Fruit fly (Drosophila melanogaster) whole organism, prepupa: ENCODE measurements around the gene cana.

Source experiments
- Blimp-1 ChIP-seq: fragments of 200-800 bp; sonication (Bioruptor generic); optimal IDR thresholded peaks from 3 replicates; lab custom pipeline; 2017; ENCODE audit warnings: missing biosample characterization, missing genetic modification characterization, mild to moderate bottlenecking, moderate library complexity, missing genetic modification reagents
- CG11762 ChIP-seq: fragments of 200-800 bp; sonication (Bioruptor generic); optimal IDR thresholded peaks from 3 replicates; lab custom pipeline; 2016; ENCODE audit warnings: missing biosample characterization, missing genetic modification characterization; ENCODE audit not compliant: insufficient read depth
- CG15336 ChIP-seq: fragments of 200-800 bp; sonication (Bioruptor generic); IDR thresholded peaks from 2 replicates; pipeline ENCODE4 v1.3.6; 2022; ENCODE audit warnings: missing biosample characterization, missing genetic modification characterization
- CG1621 ChIP-seq: fragments of 200-800 bp; sonication (Bioruptor generic); optimal IDR thresholded peaks from 3 replicates; lab custom pipeline; 2018; ENCODE audit warnings: missing biosample characterization, mild to moderate bottlenecking, missing genetic modification characterization
- CG16779 ChIP-seq: fragments of 200-800 bp; sonication (Bioruptor generic); optimal IDR thresholded peaks from 3 replicates; lab custom pipeline; 2017; ENCODE audit warnings: missing biosample characterization, mild to moderate bottlenecking, missing genetic modification characterization
- CG31627 ChIP-seq: fragments of 200-800 bp; sonication (Bioruptor generic); optimal IDR thresholded peaks from 3 replicates; lab custom pipeline; 2016; ENCODE audit warnings: missing biosample characterization, missing genetic modification characterization
- CG34406 ChIP-seq: fragments of 200-800 bp; sonication (Bioruptor generic); optimal IDR thresholded peaks from 3 replicates; lab custom pipeline; 2016; ENCODE audit warnings: missing biosample characterization, missing genetic modification characterization
- CG3919 ChIP-seq: fragments of 200-800 bp; sonication (Bioruptor generic); optimal IDR thresholded peaks from 3 replicates; lab custom pipeline; 2016; ENCODE audit warnings: missing biosample characterization, missing genetic modification characterization
- CG6163 ChIP-seq: fragments of 200-800 bp; sonication (Bioruptor generic); IDR thresholded peaks from 3 replicates; pipeline ENCODE4 v1.3.6; 2022; ENCODE audit warnings: missing biosample characterization, missing genetic modification characterization
- CG6276 ChIP-seq: fragments of 200-800 bp; sonication (Bioruptor generic); optimal IDR thresholded peaks from 2 replicates; lab custom pipeline; 2017; ENCODE audit warnings: missing biosample characterization, mild to moderate bottlenecking, missing genetic modification characterization
- CG6808 ChIP-seq: fragments of 200-800 bp; sonication (Bioruptor generic); optimal IDR thresholded peaks from 3 replicates; lab custom pipeline; 2017; ENCODE audit warnings: missing biosample characterization, missing genetic modification characterization, mild to moderate bottlenecking, moderate library complexity, missing genetic modification reagents
- CG6854 ChIP-seq: fragments of 200-800 bp; sonication (Bioruptor generic); optimal IDR thresholded peaks from 2 replicates; lab custom pipeline; 2017; ENCODE audit warnings: missing biosample characterization, mild to moderate bottlenecking, missing genetic modification characterization
- CG7368 ChIP-seq: fragments of 200-800 bp; sonication (Bioruptor generic); optimal IDR thresholded peaks from 3 replicates; lab custom pipeline; 2016; ENCODE audit warnings: missing biosample characterization, missing genetic modification characterization
- CG8119 ChIP-seq: fragments of 200-800 bp; sonication (Bioruptor generic); IDR thresholded peaks from 3 replicates; pipeline ENCODE4 v1.3.6; 2022; ENCODE audit warnings: missing biosample characterization, missing genetic modification characterization
- CG8319 ChIP-seq: fragments of 200-800 bp; sonication (Bioruptor generic); optimal IDR thresholded peaks from 3 replicates; lab custom pipeline; 2016; ENCODE audit warnings: missing biosample characterization, missing genetic modification characterization
- CG8632 ChIP-seq: fragments of 200-800 bp; sonication (Bioruptor generic); optimal IDR thresholded peaks from 3 replicates; lab custom pipeline; 2016; ENCODE audit warnings: missing biosample characterization, missing genetic modification characterization
- CG9139 ChIP-seq: fragments of 200-800 bp; sonication (Bioruptor generic); optimal IDR thresholded peaks from 3 replicates; lab custom pipeline; 2017; ENCODE audit warnings: missing biosample characterization, mild to moderate bottlenecking, missing genetic modification characterization
- Eip78C ChIP-seq: fragments of 200-800 bp; sonication (Bioruptor generic); peaks from one replicate; lab custom pipeline; 2016; ENCODE audit warnings: missing biosample characterization, missing genetic modification characterization
- Gug ChIP-seq: fragments of 200-800 bp; sonication (Bioruptor generic); IDR thresholded peaks from 2 replicates; pipeline ENCODE4 v1.3.6; 2022; ENCODE audit warnings: missing biosample characterization, missing genetic modification characterization
- Hr38 ChIP-seq: sonication (Bioruptor generic); optimal IDR thresholded peaks from 2 replicates; lab custom pipeline; 2016; ENCODE audit warnings: missing biosample characterization, missing genetic modification characterization
- Hr39 ChIP-seq: fragments of 200-800 bp; sonication (Bioruptor generic); optimal IDR thresholded peaks from 2 replicates; lab custom pipeline; 2016; ENCODE audit warnings: missing biosample characterization, missing genetic modification characterization
- Hr4 ChIP-seq: fragments of 200-800 bp; sonication (Bioruptor generic); optimal IDR thresholded peaks from 3 replicates; lab custom pipeline; 2016; ENCODE audit warnings: missing biosample characterization, missing genetic modification characterization
- Met ChIP-seq: fragments of 200-800 bp; sonication (Bioruptor generic); optimal IDR thresholded peaks from 3 replicates; lab custom pipeline; 2016; ENCODE audit warnings: missing biosample characterization, missing genetic modification characterization
- OdsH ChIP-seq: fragments of 200-800 bp; sonication (Bioruptor generic); optimal IDR thresholded peaks from 3 replicates; lab custom pipeline; 2016; ENCODE audit warnings: missing biosample characterization, missing genetic modification characterization
- Smox ChIP-seq: fragments of 200-800 bp; sonication (Bioruptor generic); optimal IDR thresholded peaks from 3 replicates; lab custom pipeline; 2016; ENCODE audit warnings: missing biosample characterization, missing genetic modification characterization
- Sox102F ChIP-seq: fragments of 200-800 bp; sonication (Bioruptor generic); optimal IDR thresholded peaks from 2 replicates; lab custom pipeline; 2016; ENCODE audit warnings: missing biosample characterization, mild to moderate bottlenecking, missing genetic modification characterization
- Sox15 ChIP-seq: fragments of 200-800 bp; sonication (Bioruptor generic); optimal IDR thresholded peaks from 3 replicates; lab custom pipeline; 2016; ENCODE audit warnings: missing biosample characterization, missing genetic modification characterization
- achi ChIP-seq: fragments of 200-800 bp; sonication (Bioruptor generic); optimal IDR thresholded peaks from 3 replicates; lab custom pipeline; 2016; ENCODE audit warnings: missing biosample characterization, missing genetic modification characterization
- acj6 ChIP-seq: fragments of 200-800 bp; sonication (Bioruptor generic); optimal IDR thresholded peaks from 3 replicates; lab custom pipeline; 2016; ENCODE audit warnings: missing biosample characterization, missing genetic modification characterization
- eg ChIP-seq: fragments of 200-800 bp; sonication (Bioruptor generic); IDR thresholded peaks from 3 replicates; pipeline ENCODE4 v1.3.6; 2022; ENCODE audit warnings: missing biosample characterization, missing genetic modification characterization
- esn ChIP-seq: fragments of 200-800 bp; sonication (Bioruptor generic); optimal IDR thresholded peaks from 2 replicates; lab custom pipeline; 2016; ENCODE audit warnings: missing biosample characterization, mild to moderate bottlenecking, missing genetic modification characterization, moderate library complexity
- fd59A ChIP-seq: fragments of 200-800 bp; sonication (Bioruptor generic); optimal IDR thresholded peaks from 2 replicates; lab custom pipeline; 2017; ENCODE audit warnings: missing biosample characterization, mild to moderate bottlenecking, missing genetic modification characterization, missing genetic modification reagents
- fd85E ChIP-seq: fragments of 200-800 bp; sonication (Bioruptor generic); optimal IDR thresholded peaks from 3 replicates; lab custom pipeline; 2016; ENCODE audit warnings: missing biosample characterization, missing genetic modification characterization
- fkh ChIP-seq: fragments of 200-800 bp; sonication (Bioruptor generic); optimal IDR thresholded peaks from 3 replicates; lab custom pipeline; 2017; ENCODE audit warnings: missing biosample characterization, mild to moderate bottlenecking, missing genetic modification characterization, moderate library complexity
- lz ChIP-seq: fragments of 200-800 bp; sonication (Bioruptor generic); optimal IDR thresholded peaks from 3 replicates; lab custom pipeline; 2016; ENCODE audit warnings: missing biosample characterization, missing genetic modification characterization
- net ChIP-seq: fragments of 200-800 bp; sonication (Bioruptor generic); optimal IDR thresholded peaks from 3 replicates; lab custom pipeline; 2016; ENCODE audit warnings: missing biosample characterization, missing genetic modification characterization

The cana gene

dm6 chr2L:11226035-11226434 is 43.5 kb upstream of the cana start:
- TF ChIP-seq acj6 (GFP tag; lab: Kevin White, UChicago) = no peak
- TF ChIP-seq CG11762 = no peak
- no peak for TF ChIP-seq lz
- TF ChIP-seq, all 60 proteins: peak for 0

DNA sequence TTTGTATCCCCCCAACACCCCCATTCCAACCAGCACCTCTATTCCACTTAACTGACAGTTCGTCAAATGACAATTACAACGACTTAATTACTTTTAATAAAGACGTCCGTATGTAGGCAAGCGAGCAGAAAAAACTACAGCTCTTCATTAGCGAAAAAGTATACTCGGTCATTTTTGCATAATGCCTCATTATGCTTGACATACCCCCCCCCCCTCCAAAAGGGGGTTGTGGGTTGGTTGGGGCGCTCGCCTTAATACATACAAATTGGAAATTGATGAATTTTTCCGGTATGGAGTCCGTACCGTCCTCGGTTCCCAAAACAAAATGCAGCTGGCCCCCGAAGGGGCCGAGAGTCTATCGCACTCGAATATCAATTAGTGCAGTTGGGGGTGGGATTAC is 42.3 kb upstream of the cana start:
- TF ChIP-seq Smox (GFP tag; lab: Kevin White, UChicago) (no peak), CG6276 (GFP tag; lab: Kevin White, UChicago) (no peak), CG3919 (GFP tag; lab: Kevin White, UChicago) (no peak), net (GFP tag; lab: Kevin White, UChicago) (no peak), Sox15 (no peak), Blimp-1 (no peak), fd59A (GFP tag; lab: Kevin White, UChicago) (no peak)

dm6 chr2L:11228039-11228438 is 41.5 kb upstream of the cana start:
- no peak for TF ChIP-seq Gug
- no peak for TF ChIP-seq Sox102F (GFP tag; lab: Kevin White, UChicago)
- no peak for TF ChIP-seq CG16779
- no peak for TF ChIP-seq OdsH (GFP tag; lab: Kevin White, UChicago)
- no peak for TF ChIP-seq CG7368 (GFP tag; lab: Kevin White, UChicago)

- TF ChIP-seq CG6163 (GFP tag; lab: Robert Waterston, UW) = 0 out of 3 replicates have a peak, but pooled peaks have one; percentile 26
- TF ChIP-seq CG8632 (GFP tag; lab: Kevin White, UChicago) = no peak
- no peak for TF ChIP-seq CG6808 (GFP tag; lab: Kevin White, UChicago)
- TF ChIP-seq CG34406 = no peak
- TF ChIP-seq CG8319 (GFP tag; lab: Kevin White, UChicago) = no peak
- 0 out of 3 replicates have a peak, but pooled peaks have one; percentile 26 for TF ChIP-seq eg (GFP tag; lab: Robert Waterston, UW)
- TF ChIP-seq CG6276 (GFP tag; lab: Kevin White, UChicago) = peak; percentile 14
- TF ChIP-seq CG31627 (GFP tag; lab: Kevin White, UChicago) = no peak
- peak; percentile 63 for TF ChIP-seq CG8119 (GFP tag; lab: Robert Waterston, UW)
- no peak for TF ChIP-seq achi (GFP tag; lab: Kevin White, UChicago)
- TF ChIP-seq Gug = no peak
- no peak for TF ChIP-seq Eip78C (GFP tag; lab: Kevin White, UChicago)
- no peak for TF ChIP-seq CG9139
- no peak for TF ChIP-seq CG6854 (GFP tag; lab: Kevin White, UChicago)
- peak; percentile 44; the same call in 1 of the 2 replicates for TF ChIP-seq CG15336 (GFP tag; lab: Robert Waterston, UW)
Observed at dm6 chr2L:11228909-11229574, 40.5 kb upstream of the cana start.

DNA sequence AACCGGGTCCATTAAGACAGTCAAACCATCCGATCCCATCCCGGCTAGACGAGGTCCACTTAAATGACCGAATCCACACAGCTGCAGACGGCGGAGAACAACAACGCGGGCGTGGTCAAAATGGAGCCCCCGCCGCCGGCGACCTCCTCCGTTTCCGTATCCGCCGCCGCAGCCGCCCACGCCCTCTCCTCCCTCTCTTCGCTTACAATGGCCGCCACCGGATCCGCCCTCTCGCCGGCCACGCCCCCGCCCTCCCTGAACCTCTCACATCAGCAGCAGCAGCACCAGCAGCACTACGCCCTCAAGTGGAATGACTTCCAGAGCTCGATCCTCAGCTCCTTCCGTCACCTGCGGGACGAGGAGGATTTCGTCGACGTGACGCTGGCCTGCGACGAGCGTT is 34.0 kb upstream of the cana start:
- TF ChIP-seq Hr4 (GFP tag; lab: Kevin White, UChicago) = no peak
- TF ChIP-seq net (GFP tag; lab: Kevin White, UChicago) = no peak
- TF ChIP-seq CG8119 (GFP tag; lab: Robert Waterston, UW) = no peak
- no peak for TF ChIP-seq esn
- TF ChIP-seq CG16779 = no peak
- no peak for TF ChIP-seq CG3919 (GFP tag; lab: Kevin White, UChicago)
- TF ChIP-seq Met (GFP tag; lab: Kevin White, UChicago) = no peak
- no peak for TF ChIP-seq fkh (GFP tag; lab: Kevin White, UChicago)
- no peak for TF ChIP-seq Hr39 (GFP tag; lab: Kevin White, UChicago)
- TF ChIP-seq Sox15 = no peak
- TF ChIP-seq Hr38 (GFP tag; lab: Kevin White, UChicago) = no peak
- no peak for TF ChIP-seq CG8632 (GFP tag; lab: Kevin White, UChicago)
- TF ChIP-seq Smox (GFP tag; lab: Kevin White, UChicago) = no peak
- no peak for TF ChIP-seq fd85E
- TF ChIP-seq Gug = no peak
- no peak for TF ChIP-seq CG11762
- TF ChIP-seq CG8319 (GFP tag; lab: Kevin White, UChicago) = no peak
- TF ChIP-seq CG1621 = no peak
- TF ChIP-seq Blimp-1 = no peak
- TF ChIP-seq, all 60 proteins: peak for 0
